Fruit fly (Drosophila melanogaster): Measurements from ENCODE around the gene CG7990.

Gene CG7990

DNA sequence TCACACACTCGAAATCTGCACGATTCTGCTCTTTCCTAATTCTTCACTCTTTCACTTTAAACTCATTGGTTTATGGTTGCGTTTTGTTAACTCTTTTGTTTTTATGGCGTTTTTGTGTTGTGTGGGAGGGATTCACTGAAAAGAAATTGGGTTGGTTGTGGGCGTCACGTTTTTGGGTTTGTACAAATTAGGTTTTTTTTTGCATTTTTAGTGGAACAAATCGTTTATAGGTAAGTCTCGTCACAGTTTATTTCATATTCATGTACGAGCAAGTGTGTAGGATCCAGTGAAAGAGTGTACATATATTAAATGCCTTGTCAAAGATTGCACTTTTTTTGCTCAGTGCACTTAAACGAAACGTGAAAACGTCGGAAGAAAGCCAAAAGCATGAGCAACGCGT, 37.1 kb downstream of the CG7990 start (continued):
- TF ChIP-seq cad (GFP tag; optimal IDR thresholded peaks at IDR 0.05) (no peak), CG4707 (GFP tag; optimal IDR thresholded peaks at IDR 0.05) (no peak), CG31441 (GFP tag; IDR thresholded peaks at IDR 0.05) (0 out of 2 replicates have a peak, but pooled peaks have one; percentile 21), CG11696 (GFP tag; IDR thresholded peaks at IDR 0.05) (no peak), fd64A (GFP tag; optimal IDR thresholded peaks at IDR 0.05) (no peak), CG18764 (GFP tag; optimal IDR thresholded peaks at IDR 0.05) (peak; percentile 1), onecut (GFP tag; IDR thresholded peaks at IDR 0.05) (no peak), lmd (GFP tag; IDR thresholded peaks at IDR 0.05) (0 out of 2 replicates have a peak, but pooled peaks have one; percentile 37), ind (GFP tag; optimal IDR thresholded peaks at IDR 0.05) (peak; percentile 31), bsh (GFP tag; optimal IDR thresholded peaks at IDR 0.05) (peak in 1 of 2 experiments; percentile 25), danr (GFP tag; IDR thresholded peaks at IDR 0.05) (no peak), emc (GFP tag; optimal IDR thresholded peaks at IDR 0.05) (no peak), yki (optimal IDR thresholded peaks at IDR 0.05) (no peak), Pdp1 (GFP tag; optimal IDR thresholded peaks at IDR 0.05) (peak in 1 of 2 experiments; percentile 5), CG1792 (GFP tag; optimal IDR thresholded peaks at IDR 0.05) (no peak), chn (GFP tag; optimal IDR thresholded peaks at IDR 0.05) (no peak), ase (GFP tag; IDR thresholded peaks at IDR 0.05) (no peak), CG13296 (GFP tag; optimal IDR thresholded peaks at IDR 0.05) (no peak), Dbx (GFP tag; IDR thresholded peaks at IDR 0.05) (no peak), ssp (GFP tag; IDR thresholded peaks at IDR 0.05) (no peak), crc (GFP tag; optimal IDR thresholded peaks at IDR 0.05) (peak; percentile 15), pros (GFP tag; optimal IDR thresholded peaks at IDR 0.05) (no peak), CG7786 (GFP tag; optimal IDR thresholded peaks at IDR 0.05) (peak; percentile 33), CG32532 (GFP tag; IDR thresholded peaks at IDR 0.05) (no peak), CG12391 (tag; optimal IDR thresholded peaks at IDR 0.05) (peak; percentile 7), Ravus (GFP tag; IDR thresholded peaks at IDR 0.05) (no peak), Awh (GFP tag; IDR thresholded peaks at IDR 0.05) (no peak), ATbp (GFP tag; optimal IDR thresholded peaks at IDR 0.05) (peak; percentile 28), Sox100B (GFP tag; optimal IDR thresholded peaks at IDR 0.05) (peak; percentile 20), CoRest (tag; optimal IDR thresholded peaks at IDR 0.05) (peak; percentile 38), CG30403 (GFP tag; optimal IDR thresholded peaks at IDR 0.05) (peak; percentile 57), CG2712 (tag; optimal IDR thresholded peaks at IDR 0.05) (no peak), Xrp1 (GFP tag; IDR thresholded peaks at IDR 0.05) (0 out of 2 replicates have a peak, but pooled peaks have one; percentile 10), Elba2 (GFP tag; optimal IDR thresholded peaks at IDR 0.05) (no peak), pfk (GFP tag; optimal IDR thresholded peaks at IDR 0.05) (no peak), hkb (optimal IDR thresholded peaks at IDR 0.05) (no peak), hkb (GFP tag; IDR thresholded peaks at IDR 0.05) (no peak), CG13287 (GFP tag; IDR thresholded peaks at IDR 0.05; ENCODE audit: partially characterized antibody) (no peak), CG12104 (GFP tag; optimal IDR thresholded peaks at IDR 0.05) (no peak), CG9797 (GFP tag; optimal IDR thresholded peaks at IDR 0.05) (no peak), CG5245 (GFP tag; optimal IDR thresholded peaks at IDR 0.05) (no peak), z (GFP tag; IDR thresholded peaks at IDR 0.05) (no peak), gcm (GFP tag; optimal IDR thresholded peaks at IDR 0.05) (no peak), ham (GFP tag; IDR thresholded peaks at IDR 0.05) (no peak), CG11560 (tag; IDR thresholded peaks at IDR 0.05) (no peak), kay (GFP tag; optimal IDR thresholded peaks at IDR 0.05) (no peak), CG17385 (GFP tag; optimal IDR thresholded peaks at IDR 0.05) (peak; percentile 1), corto (GFP tag; optimal IDR thresholded peaks at IDR 0.05) (no peak), CG10654 (GFP tag; optimal IDR thresholded peaks at IDR 0.05) (no peak), MESR4 (GFP tag; optimal IDR thresholded peaks at IDR 0.05) (no peak), Bteb2 (GFP tag; optimal IDR thresholded peaks at IDR 0.05) (no peak), salm (tag; optimal IDR thresholded peaks at IDR 0.05) (no peak), CG34422 (GFP tag; IDR thresholded peaks at IDR 0.05) (no peak)

Measured in whole organism, embryonic.